Fruit fly (Drosophila melanogaster) whole organism, embryonic: ENCODE measurements around the gene CG5139.

ENCODE experiments used
- BtbVII ChIP-seq: fragments of 200-800 bp; sonication (Bioruptor generic); optimal IDR thresholded peaks from 3 replicates; lab custom pipeline; 2017; ENCODE audit warnings: missing biosample characterization, mild to moderate bottlenecking, missing genetic modification characterization
- CG10462 ChIP-seq: fragments of 200-800 bp; sonication (Bioruptor generic); optimal IDR thresholded peaks from 2 replicates; lab custom pipeline; 2016; ENCODE audit warnings: missing biosample characterization, missing genetic modification characterization
- CG11085 ChIP-seq: fragments of 200-800 bp; sonication (Bioruptor generic); IDR thresholded peaks from 2 replicates; pipeline ENCODE4 v1.3.6; 2022; ENCODE audit warnings: missing biosample characterization, missing genetic modification characterization
- CG1233 ChIP-seq: fragments of 200-800 bp; sonication (Bioruptor generic); optimal IDR thresholded peaks from 4 replicates; lab custom pipeline; 2018; ENCODE audit warnings: missing biosample characterization, mild to moderate bottlenecking, missing genetic modification characterization
- CG12391 ChIP-seq: fragments of 200-800 bp; sonication (Bioruptor generic); optimal IDR thresholded peaks from 3 replicates; lab custom pipeline; 2018; ENCODE audit warnings: missing biosample characterization, mild to moderate bottlenecking, missing genetic modification characterization, moderate library complexity
- CG14014 ChIP-seq: fragments of 200-800 bp; sonication (Bioruptor generic); IDR thresholded peaks from 2 replicates; pipeline ENCODE4 v1.3.6; 2022; ENCODE audit warnings: missing biosample characterization, missing genetic modification characterization
- CG14441 ChIP-seq: fragments of 200-800 bp; sonication (Bioruptor generic); IDR thresholded peaks from 2 replicates; pipeline ENCODE4 v1.3.6; 2022; ENCODE audit warnings: missing biosample characterization, missing genetic modification characterization
- CG16813 ChIP-seq: fragments of 200-800 bp; sonication (Bioruptor generic); IDR thresholded peaks from 3 replicates; pipeline ENCODE4 v1.3.6; 2022; ENCODE audit warnings: missing biosample characterization, missing genetic modification characterization; ENCODE audit not compliant: partially characterized antibody
- CG17568 ChIP-seq: fragments of 200-800 bp; sonication (Bioruptor generic); optimal IDR thresholded peaks from 2 replicates; lab custom pipeline; 2018; ENCODE audit warnings: missing biosample characterization, mild to moderate bottlenecking, missing genetic modification characterization, moderate library complexity
- CG1792 ChIP-seq: fragments of 200-800 bp; sonication (Bioruptor generic); optimal IDR thresholded peaks from 2 replicates; lab custom pipeline; 2016; ENCODE audit warnings: missing biosample characterization, missing genetic modification characterization
- CG2678 ChIP-seq: fragments of 200-800 bp; sonication (Bioruptor generic); optimal IDR thresholded peaks from 3 replicates; lab custom pipeline; 2019; ENCODE audit warnings: missing biosample characterization, mild to moderate bottlenecking, missing genetic modification characterization, moderate library complexity
- CG30431 ChIP-seq: fragments of 200-800 bp; sonication (Bioruptor generic); optimal IDR thresholded peaks from 2 replicates; lab custom pipeline; 2017; ENCODE audit warnings: missing biosample characterization, missing genetic modification characterization
- CG31224 ChIP-seq: fragments of 200-800 bp; sonication (Bioruptor generic); IDR thresholded peaks from 2 replicates; pipeline ENCODE4 v1.3.6; 2022; ENCODE audit warnings: missing biosample characterization, missing genetic modification characterization
- CG31365 ChIP-seq: fragments of 200-800 bp; sonication (Bioruptor generic); optimal IDR thresholded peaks from 2 replicates; lab custom pipeline; 2018; ENCODE audit warnings: missing biosample characterization, mild to moderate bottlenecking, missing genetic modification characterization
- CG34376 ChIP-seq: fragments of 200-800 bp; sonication (Bioruptor generic); optimal IDR thresholded peaks from 2 replicates; lab custom pipeline; 2018; ENCODE audit warnings: missing biosample characterization, mild to moderate bottlenecking, missing genetic modification characterization
- CG3726 ChIP-seq: fragments of 200-800 bp; sonication (Bioruptor generic); IDR thresholded peaks from 3 replicates; pipeline ENCODE4, ENCODE4 v1.3.6; 2022; ENCODE audit warnings: missing biosample characterization, missing genetic modification characterization
- CG4707 ChIP-seq: fragments of 200-800 bp; sonication (Bioruptor generic); optimal IDR thresholded peaks from 2 replicates; lab custom pipeline; 2018; ENCODE audit warnings: missing biosample characterization, mild to moderate bottlenecking, missing genetic modification characterization, moderate library complexity
- CG7928 ChIP-seq: fragments of 200-800 bp; sonication (Bioruptor generic); optimal IDR thresholded peaks from 2 replicates; lab custom pipeline; 2017; ENCODE audit warnings: missing biosample characterization, mild to moderate bottlenecking, missing genetic modification characterization
- CG9817 ChIP-seq: fragments of 200-800 bp; sonication (Bioruptor generic); optimal IDR thresholded peaks from 2 replicates; lab custom pipeline; 2018; ENCODE audit warnings: missing biosample characterization, mild to moderate bottlenecking, missing genetic modification characterization, moderate library complexity
- CHES-1-like ChIP-seq: fragments of 200-800 bp; sonication (Bioruptor generic); optimal IDR thresholded peaks from 2 replicates; lab custom pipeline; 2016; ENCODE audit warnings: missing biosample characterization, missing genetic modification characterization
- Dad ChIP-seq: fragments of 200-800 bp; sonication (Bioruptor generic); optimal IDR thresholded peaks from 3 replicates; lab custom pipeline; 2016; ENCODE audit warnings: missing biosample characterization, missing genetic modification characterization
- Dip2 ChIP-seq: fragments of 200-800 bp; sonication (Bioruptor generic); IDR thresholded peaks from 2 replicates; pipeline ENCODE4 v1.3.6; 2022; ENCODE audit warnings: missing biosample characterization, missing genetic modification characterization
- ERR ChIP-seq: fragments of 200-800 bp; sonication (Bioruptor generic); optimal IDR thresholded peaks from 2 replicates; lab custom pipeline; 2016; ENCODE audit warnings: missing biosample characterization, missing genetic modification characterization
- HLHmδ ChIP-seq: fragments of 200-800 bp; sonication (Bioruptor generic); optimal IDR thresholded peaks from 2 replicates; lab custom pipeline; 2018; ENCODE audit warnings: missing biosample characterization, mild to moderate bottlenecking, missing genetic modification characterization, moderate library complexity
- Hand ChIP-seq: fragments of 200-800 bp; sonication (Bioruptor generic); optimal IDR thresholded peaks from 2 replicates; lab custom pipeline; 2017; ENCODE audit warnings: mild to moderate bottlenecking, missing biosample characterization, missing genetic modification reagents, missing genetic modification characterization
- Lhr ChIP-seq: fragments of 200-800 bp; sonication (Bioruptor generic); optimal IDR thresholded peaks from 3 replicates; lab custom pipeline; 2017; ENCODE audit warnings: mild to moderate bottlenecking, missing biosample characterization, missing genetic modification reagents, missing genetic modification characterization
- Lim3 ChIP-seq: fragments of 200-800 bp; sonication (Bioruptor generic); IDR thresholded peaks from 2 replicates; pipeline ENCODE4 v1.3.6; 2022; ENCODE audit warnings: missing biosample characterization, missing genetic modification characterization
- MESR4 ChIP-seq: fragments of 200-800 bp; sonication (Bioruptor generic); optimal IDR thresholded peaks from 2 replicates; lab custom pipeline; 2018; ENCODE audit warnings: missing biosample characterization, mild to moderate bottlenecking, missing genetic modification characterization, moderate library complexity
- Mad ChIP-seq: fragments of 200-800 bp; sonication (Bioruptor generic); optimal IDR thresholded peaks from 2 replicates; lab custom pipeline; 2016; ENCODE audit warnings: missing biosample characterization, missing genetic modification characterization
- Meics ChIP-seq: fragments of 200-800 bp; sonication (Bioruptor generic); optimal IDR thresholded peaks from 2 replicates; lab custom pipeline; 2017; ENCODE audit warnings: missing biosample characterization, mild to moderate bottlenecking, missing genetic modification characterization
- Ssrp ChIP-seq: fragments of 200-800 bp; sonication (Bioruptor generic); optimal IDR thresholded peaks from 2 replicates; lab custom pipeline; 2018; ENCODE audit warnings: missing biosample characterization, mild to moderate bottlenecking, missing genetic modification characterization, moderate library complexity
- Tbp ChIP-seq: fragments of >200 bp; optimal IDR thresholded peaks from 2 replicates; lab custom pipeline; 2018; ENCODE audit warnings: missing biosample characterization, missing genetic modification characterization
- Trl ChIP-seq, 3 experiments: fragments of >200 bp in 2 of 3; fragments of 200-800 bp in 1 of 3; sonication (Bioruptor generic) in 1 of 3; optimal IDR thresholded peaks; 2 replicates in 1 of 3; 3 replicates in 2 of 3; lab custom pipeline; 2016 to 2017; ENCODE audit warnings: missing biosample characterization in 1 of 3, missing genetic modification characterization in 1 of 3
- Xbp1 ChIP-seq: fragments of 200-800 bp; sonication (Bioruptor generic); optimal IDR thresholded peaks from 3 replicates; lab custom pipeline; 2016; ENCODE audit warnings: missing biosample characterization, mild to moderate bottlenecking, missing genetic modification characterization
- bbx ChIP-seq: fragments of 200-800 bp; sonication (Bioruptor generic); IDR thresholded peaks from 2 replicates; pipeline ENCODE4 v1.3.6; 2022; ENCODE audit warnings: missing biosample characterization, missing genetic modification characterization; ENCODE audit not compliant: partially characterized antibody
- ci ChIP-seq: fragments of 200-800 bp; sonication (Bioruptor generic); IDR thresholded peaks from 3 replicates; pipeline ENCODE4 v1.3.6; 2022; ENCODE audit warnings: missing biosample characterization, missing genetic modification characterization
- da ChIP-seq: fragments of 200-800 bp; sonication (Bioruptor generic); optimal IDR thresholded peaks from 2 replicates; lab custom pipeline; 2016; ENCODE audit warnings: missing biosample characterization, missing genetic modification characterization
- dm ChIP-seq: fragments of 200-800 bp; sonication (Bioruptor generic); optimal IDR thresholded peaks from 3 replicates; lab custom pipeline; 2016; ENCODE audit warnings: missing biosample characterization, missing genetic modification characterization
- dpn ChIP-seq, 2 experiments: fragments of 200-800 bp; sonication (Bioruptor generic); optimal IDR thresholded peaks; 3 replicates each; lab custom pipeline; 2016; ENCODE audit warnings: missing biosample characterization in 2 of 2, missing genetic modification characterization in 2 of 2
- ewg ChIP-seq: fragments of 200-800 bp; sonication (Bioruptor generic); optimal IDR thresholded peaks from 3 replicates; lab custom pipeline; 2017; ENCODE audit warnings: mild to moderate bottlenecking, missing biosample characterization, missing genetic modification reagents, missing genetic modification characterization
- gro ChIP-seq: fragments of 200-800 bp; sonication (Bioruptor generic); optimal IDR thresholded peaks from 2 replicates; lab custom pipeline; 2016; ENCODE audit warnings: missing biosample characterization, missing genetic modification characterization
- luna ChIP-seq: fragments of 200-800 bp; sonication (Bioruptor generic); optimal IDR thresholded peaks from 2 replicates; lab custom pipeline; 2016; ENCODE audit warnings: missing biosample characterization, missing genetic modification characterization
- pzg ChIP-seq: fragments of 200-800 bp; sonication (Bioruptor generic); optimal IDR thresholded peaks from 3 replicates; lab custom pipeline; 2018; ENCODE audit warnings: missing biosample characterization, mild to moderate bottlenecking, missing genetic modification characterization, moderate library complexity
- shn ChIP-seq: fragments of 200-800 bp; sonication (Bioruptor generic); optimal IDR thresholded peaks from 3 replicates; lab custom pipeline; 2016; ENCODE audit warnings: missing biosample characterization, missing genetic modification characterization
- sim ChIP-seq: fragments of 200-800 bp; sonication (Bioruptor generic); IDR thresholded peaks from 2 replicates; pipeline ENCODE4 v1.3.6; 2022; ENCODE audit warnings: missing biosample characterization, missing genetic modification characterization
- slbo ChIP-seq: fragments of 200-800 bp; sonication (Bioruptor generic); IDR thresholded peaks from 2 replicates; pipeline ENCODE4 v1.3.6; 2022; ENCODE audit warnings: missing biosample characterization, missing genetic modification characterization
- sob ChIP-seq: fragments of 200-800 bp; sonication (Bioruptor generic); IDR thresholded peaks from 2 replicates; pipeline ENCODE4 v1.3.6; 2022; ENCODE audit warnings: missing biosample characterization, missing genetic modification characterization
- sqz ChIP-seq: fragments of 200-800 bp; sonication (Bioruptor generic); optimal IDR thresholded peaks from 3 replicates; lab custom pipeline; 2018; ENCODE audit warnings: missing biosample characterization, mild to moderate bottlenecking, missing genetic modification characterization
- sr ChIP-seq: fragments of 200-800 bp; sonication (Bioruptor generic); IDR thresholded peaks from 3 replicates; pipeline ENCODE4 v1.3.6; 2022; ENCODE audit warnings: missing biosample characterization, missing genetic modification characterization
- tap ChIP-seq: fragments of 200-800 bp; optimal IDR thresholded peaks from 3 replicates; lab custom pipeline; 2019; ENCODE audit warnings: missing biosample characterization, mild to moderate bottlenecking, missing genetic modification characterization, moderate library complexity
- usp ChIP-seq: fragments of >200 bp; optimal IDR thresholded peaks from 2 replicates; lab custom pipeline; 2017; ENCODE audit warnings: missing biosample characterization, missing genetic modification characterization

The CG5139 gene

DNA sequence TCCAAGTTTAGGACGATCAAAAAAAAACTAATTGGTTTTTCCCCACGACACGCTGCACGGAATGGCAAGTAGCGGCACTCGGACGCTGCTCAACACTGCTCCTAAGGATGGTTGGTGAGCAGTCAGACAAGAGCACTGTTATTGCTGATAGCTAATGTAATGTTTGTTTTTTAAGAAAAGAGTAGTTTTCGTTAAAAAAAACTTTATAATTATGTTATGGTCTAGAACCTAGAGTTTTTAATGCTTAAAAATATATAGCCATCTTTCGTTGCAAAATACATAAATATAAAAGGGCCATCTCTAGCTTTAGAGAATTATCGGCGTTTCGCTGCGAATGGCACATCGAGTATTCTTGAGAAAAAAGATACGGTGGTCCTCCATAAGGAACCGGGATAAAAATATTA is 26.4 kb downstream of the CG5139 start, which contains the start of the genes Charon and CG4887 (continued):
- no peak for TF ChIP-seq usp (GFP tag; lab: Kevin White, UChicago)
- TF ChIP-seq CG12391 (tag; lab: Kevin White, UChicago), result peak; percentile 88
- TF ChIP-seq CG17568 (GFP tag; lab: Kevin White, UChicago), result no peak
- no peak for TF ChIP-seq tap (tag; lab: Kevin White, UChicago)
- TF ChIP-seq slbo (GFP tag; lab: Robert Waterston, UW), result peak; percentile 92
- no peak for TF ChIP-seq sr (GFP tag; lab: Robert Waterston, UW)
- peak; percentile 40 for TF ChIP-seq da (GFP tag; lab: Kevin White, UChicago)
- no peak for TF ChIP-seq MESR4 (GFP tag; lab: Kevin White, UChicago)
- peak; percentile 85 for TF ChIP-seq shn
- TF ChIP-seq CG16813 (GFP tag; lab: Robert Waterston, UW), result peak; percentile 75
- TF ChIP-seq Mad (GFP tag; lab: Kevin White, UChicago), result peak; percentile 87
- TF ChIP-seq Lim3 (GFP tag; lab: Robert Waterston, UW), result no peak
- TF ChIP-seq CG2678 (tag; lab: Kevin White, UChicago), result no peak
- no peak for TF ChIP-seq BtbVII
- no peak for TF ChIP-seq sim (GFP tag; lab: Robert Waterston, UW)
- TF ChIP-seq sob (GFP tag; lab: Robert Waterston, UW), result peak; percentile 89
- TF ChIP-seq sqz (GFP tag; lab: Kevin White, UChicago), result no peak
- peak; percentile 67 for TF ChIP-seq ERR
- TF ChIP-seq bbx (GFP tag; lab: Robert Waterston, UW), result peak; percentile 28; the same call in 1 of the 2 replicates
- TF ChIP-seq CG34376 (GFP tag; lab: Kevin White, UChicago), result peak; percentile 71
- no peak for TF ChIP-seq CG31365
- peak; percentile 55; the same call in 1 of the 2 replicates for TF ChIP-seq CG31224 (GFP tag; lab: Robert Waterston, UW)
- peak; percentile 76 for TF ChIP-seq ci (GFP tag; lab: Robert Waterston, UW)
- TF ChIP-seq CG14441, result peak; percentile 78
- peak; percentile 55 for TF ChIP-seq luna (GFP tag; lab: Kevin White, UChicago)
- TF ChIP-seq dpn (GFP tag; optimal IDR thresholded peaks at IDR 0.05; lab: Kevin White, UChicago), result peak; percentile 87 to 88
- no peak for TF ChIP-seq Trl (optimal IDR thresholded peaks at IDR 0.05; lab: Kevin White, UChicago)
- peak; percentile 86 for TF ChIP-seq Trl (GFP tag; optimal IDR thresholded peaks at IDR 0.05; lab: Kevin White, UChicago)
- TF ChIP-seq CG1792 (GFP tag; lab: Kevin White, UChicago), result peak; percentile 72
- TF ChIP-seq Xbp1 (GFP tag; lab: Kevin White, UChicago), result peak; percentile 89
- peak; percentile 74 for TF ChIP-seq CG11085 (GFP tag; lab: Robert Waterston, UW)
- TF ChIP-seq Ssrp (tag; lab: Kevin White, UChicago), result peak; percentile 80
- peak; percentile 82 for TF ChIP-seq Dad
- peak; percentile 75 for TF ChIP-seq Meics (GFP tag; lab: Kevin White, UChicago)
- peak; percentile 77 for TF ChIP-seq CG10462 (GFP tag; lab: Kevin White, UChicago)
- TF ChIP-seq CG3726 (GFP tag; lab: Robert Waterston, UW), result no peak; the same call in 1 of the 3 replicates
- peak; percentile 87 for TF ChIP-seq dm (GFP tag; lab: Kevin White, UChicago)
- TF ChIP-seq CG9817 (tag; lab: Kevin White, UChicago), result peak; percentile 89
- TF ChIP-seq CG4707, result no peak
- TF ChIP-seq HLHmδ (GFP tag; lab: Kevin White, UChicago), result no peak
- TF ChIP-seq Tbp, result no peak
- TF ChIP-seq CHES-1-like (GFP tag; lab: Kevin White, UChicago), result peak; percentile 91
- peak; percentile 51 for TF ChIP-seq pzg (GFP tag; lab: Kevin White, UChicago)
- peak; percentile 61 for TF ChIP-seq ewg (GFP tag; lab: Kevin White, UChicago)
- TF ChIP-seq CG1233 (GFP tag; lab: Kevin White, UChicago), result peak; percentile 76
- TF ChIP-seq Hand (GFP tag; lab: Kevin White, UChicago), result peak; percentile 37
- TF ChIP-seq Dip2, result no peak
- peak; percentile 53 for TF ChIP-seq CG7928 (GFP tag; lab: Kevin White, UChicago)
- TF ChIP-seq gro (GFP tag; lab: Kevin White, UChicago), result peak; percentile 83
- TF ChIP-seq CG14014 (GFP tag; lab: Robert Waterston, UW), result peak; percentile 71
- TF ChIP-seq CG30431, result peak; percentile 57
- TF ChIP-seq Lhr (GFP tag; lab: Kevin White, UChicago), result peak; percentile 67
